Worm (Caenorhabditis elegans): Measurements from ENCODE around the gene unc-33.

The unc-33 gene

ce11 chrIV:3478911-3479385 lies 37.7 kb upstream of the unc-33 start, which contains the start of the genes srz-70 and C09G12.5:
TSS of gene srz-70 (minus strand) at chrIV:3479011.
TSS of gene C09G12.5 (plus strand) at chrIV:3479335.
- TF ChIP-seq lin-15B (tag; optimal IDR thresholded peaks at IDR 0.05) (no peak), unc-130 (tag; optimal IDR thresholded peaks at IDR 0.05) (no peak), elt-3 (tag; optimal IDR thresholded peaks at IDR 0.05) (no peak), nhr-84 (tag; optimal IDR thresholded peaks at IDR 0.05) (no peak), dsc-1 (tag; optimal IDR thresholded peaks at IDR 0.05) (no peak), nhr-237 (tag; optimal IDR thresholded peaks at IDR 0.05) (no peak), mab-9 (GFP tag; IDR thresholded peaks at IDR 0.05) (no peak), lin-35 (GFP tag; optimal IDR thresholded peaks at IDR 0.05) (no peak), fkh-10 (GFP tag; optimal IDR thresholded peaks at IDR 0.05) (no peak), irx-1 (tag; optimal IDR thresholded peaks at IDR 0.05) (no peak), nhr-11 (tag; optimal IDR thresholded peaks at IDR 0.05) (no peak), ceh-88 (GFP tag; IDR thresholded peaks at IDR 0.05) (no peak), ztf-4 (tag; optimal IDR thresholded peaks at IDR 0.05) (no peak)

ce11 chrIV:3481760-3482159 lies 34.9 kb upstream of the unc-33 start, which contains the start of gene srz-37:
TSS of gene srz-37 (minus strand) at chrIV:3481860.
- TF ChIP-seq snu-23 (GFP tag; optimal IDR thresholded peaks at IDR 0.05) (no peak), nhr-237 (tag; optimal IDR thresholded peaks at IDR 0.05) (no peak), lin-39 (tag; optimal IDR thresholded peaks at IDR 0.05) (no peak), sox-4 (tag; optimal IDR thresholded peaks at IDR 0.05) (no peak), lin-35 (GFP tag; optimal IDR thresholded peaks at IDR 0.05) (no peak), efl-1 (optimal IDR thresholded peaks at IDR 0.05) (no peak), efl-1 (GFP tag; optimal IDR thresholded peaks at IDR 0.05 in 1 of 2) (no peak), nhr-47 (tag; optimal IDR thresholded peaks at IDR 0.05) (no peak), rnt-1 (tag; optimal IDR thresholded peaks at IDR 0.05) (no peak), zag-1 (tag; optimal IDR thresholded peaks at IDR 0.05) (no peak), ceh-8 (GFP tag; optimal IDR thresholded peaks at IDR 0.05) (no peak), unc-98 (GFP tag; IDR thresholded peaks at IDR 0.05) (no peak), pag-3 (tag; optimal IDR thresholded peaks at IDR 0.05; ENCODE audit: borderline replicate concordance, insufficient read depth) (no peak), ceh-63 (GFP tag; optimal IDR thresholded peaks at IDR 0.05) (no peak), egl-27 (tag; optimal IDR thresholded peaks at IDR 0.05) (no peak), tbx-2 (tag; optimal IDR thresholded peaks at IDR 0.05) (no peak), mep-1 (tag; optimal IDR thresholded peaks at IDR 0.05) (no peak), nhr-20 (tag; optimal IDR thresholded peaks at IDR 0.05) (no peak), sptf-1 (tag; optimal IDR thresholded peaks at IDR 0.05) (no peak), mdl-1 (tag; optimal IDR thresholded peaks at IDR 0.05) (no peak), ceh-90 (tag; optimal IDR thresholded peaks at IDR 0.05) (no peak)

- TF ChIP-seq fkh-8 (tag; optimal IDR thresholded peaks at IDR 0.05): peak; percentile 32
- no peak for TF ChIP-seq mdl-1 (tag; optimal IDR thresholded peaks at IDR 0.05)
- TF ChIP-seq efl-1 (optimal IDR thresholded peaks at IDR 0.05): no peak
- peak in 1 of 2 experiments; percentile 15 for TF ChIP-seq efl-1 (GFP tag; optimal IDR thresholded peaks at IDR 0.05 in 1 of 2)
- TF ChIP-seq hlh-4 (tag; optimal IDR thresholded peaks at IDR 0.05): peak; percentile 99
Measured at ce11 chrIV:3482195-3482959, 34.3 kb upstream of the unc-33 start, which contains the start of gene srz-82. TSS of gene srz-82 (plus strand) at chrIV:3482895.

- TF ChIP-seq xbp-1 (tag; optimal IDR thresholded peaks at IDR 0.05) (no peak), efl-1 (optimal IDR thresholded peaks at IDR 0.05) (no peak), efl-1 (GFP tag; optimal IDR thresholded peaks at IDR 0.05 in 1 of 2) (peak in 1 of 2 experiments; percentile 32)
Measured at ce11 chrIV:3491477-3491876, 25.2 kb upstream of the unc-33 start, which contains the start of gene srz-78. TSS of gene srz-78 (plus strand) at chrIV:3491777.

Measured in whole organism, L1 larva.